Fruit fly (Drosophila melanogaster) whole organism, prepupa: ENCODE data around the gene CG12535.

ENCODE experiments used
- CG10669 ChIP-seq: fragments of 200-800 bp; sonication (Bioruptor generic); optimal IDR thresholded peaks from 3 replicates; lab custom pipeline; 2018; ENCODE audit warnings: missing biosample characterization, mild to moderate bottlenecking, missing genetic modification characterization, moderate library complexity
- CG11294 ChIP-seq: fragments of 200-800 bp; sonication (Bioruptor generic); IDR thresholded peaks from 2 replicates; pipeline ENCODE4 v1.3.6; 2022; ENCODE audit warnings: missing biosample characterization, missing genetic modification characterization
- CG11762 ChIP-seq: fragments of 200-800 bp; sonication (Bioruptor generic); optimal IDR thresholded peaks from 3 replicates; lab custom pipeline; 2016; ENCODE audit warnings: missing biosample characterization, missing genetic modification characterization; ENCODE audit not compliant: insufficient read depth
- CG11902 ChIP-seq: fragments of 200-800 bp; sonication (Bioruptor generic); optimal IDR thresholded peaks from 3 replicates; lab custom pipeline; 2016; ENCODE audit warnings: missing biosample characterization, missing genetic modification characterization
- CG15336 ChIP-seq: fragments of 200-800 bp; sonication (Bioruptor generic); IDR thresholded peaks from 2 replicates; pipeline ENCODE4 v1.3.6; 2022; ENCODE audit warnings: missing biosample characterization, missing genetic modification characterization
- CG1621 ChIP-seq: fragments of 200-800 bp; sonication (Bioruptor generic); optimal IDR thresholded peaks from 3 replicates; lab custom pipeline; 2018; ENCODE audit warnings: missing biosample characterization, mild to moderate bottlenecking, missing genetic modification characterization
- CG16779 ChIP-seq: fragments of 200-800 bp; sonication (Bioruptor generic); optimal IDR thresholded peaks from 3 replicates; lab custom pipeline; 2017; ENCODE audit warnings: missing biosample characterization, mild to moderate bottlenecking, missing genetic modification characterization
- CG32006 ChIP-seq: fragments of 200-800 bp; sonication (Bioruptor generic); optimal IDR thresholded peaks from 3 replicates; lab custom pipeline; 2017; ENCODE audit warnings: missing biosample characterization, mild to moderate bottlenecking, missing genetic modification characterization
- CG3919 ChIP-seq: fragments of 200-800 bp; sonication (Bioruptor generic); optimal IDR thresholded peaks from 3 replicates; lab custom pipeline; 2016; ENCODE audit warnings: missing biosample characterization, missing genetic modification characterization
- CG4318 ChIP-seq: fragments of 200-800 bp; sonication (Bioruptor generic); optimal IDR thresholded peaks from 3 replicates; lab custom pipeline; 2017; ENCODE audit warnings: missing biosample characterization, mild to moderate bottlenecking, missing genetic modification characterization
- CG6163 ChIP-seq: fragments of 200-800 bp; sonication (Bioruptor generic); IDR thresholded peaks from 3 replicates; pipeline ENCODE4 v1.3.6; 2022; ENCODE audit warnings: missing biosample characterization, missing genetic modification characterization
- CG6276 ChIP-seq: fragments of 200-800 bp; sonication (Bioruptor generic); optimal IDR thresholded peaks from 2 replicates; lab custom pipeline; 2017; ENCODE audit warnings: missing biosample characterization, mild to moderate bottlenecking, missing genetic modification characterization
- CG6792 ChIP-seq: fragments of 200-800 bp; sonication (Bioruptor generic); optimal IDR thresholded peaks from 3 replicates; lab custom pipeline; 2016; ENCODE audit warnings: missing biosample characterization, missing genetic modification characterization
- CG6808 ChIP-seq: fragments of 200-800 bp; sonication (Bioruptor generic); optimal IDR thresholded peaks from 3 replicates; lab custom pipeline; 2017; ENCODE audit warnings: missing biosample characterization, missing genetic modification characterization, mild to moderate bottlenecking, moderate library complexity, missing genetic modification reagents
- CG6854 ChIP-seq: fragments of 200-800 bp; sonication (Bioruptor generic); optimal IDR thresholded peaks from 2 replicates; lab custom pipeline; 2017; ENCODE audit warnings: missing biosample characterization, mild to moderate bottlenecking, missing genetic modification characterization
- CG7368 ChIP-seq: fragments of 200-800 bp; sonication (Bioruptor generic); optimal IDR thresholded peaks from 3 replicates; lab custom pipeline; 2016; ENCODE audit warnings: missing biosample characterization, missing genetic modification characterization
- CG8319 ChIP-seq: fragments of 200-800 bp; sonication (Bioruptor generic); optimal IDR thresholded peaks from 3 replicates; lab custom pipeline; 2016; ENCODE audit warnings: missing biosample characterization, missing genetic modification characterization
- CG8632 ChIP-seq: fragments of 200-800 bp; sonication (Bioruptor generic); optimal IDR thresholded peaks from 3 replicates; lab custom pipeline; 2016; ENCODE audit warnings: missing biosample characterization, missing genetic modification characterization
- CG9139 ChIP-seq: fragments of 200-800 bp; sonication (Bioruptor generic); optimal IDR thresholded peaks from 3 replicates; lab custom pipeline; 2017; ENCODE audit warnings: missing biosample characterization, mild to moderate bottlenecking, missing genetic modification characterization
- Eip75B ChIP-seq: fragments of 200-800 bp; sonication (Bioruptor generic); optimal IDR thresholded peaks from 3 replicates; lab custom pipeline; 2016; ENCODE audit warnings: missing biosample characterization, missing genetic modification characterization
- Eip93F ChIP-seq: fragments of 200-800 bp; sonication (Bioruptor generic); optimal IDR thresholded peaks from 2 replicates; lab custom pipeline; 2016; ENCODE audit warnings: missing biosample characterization, mild to moderate bottlenecking, missing genetic modification characterization
- Ets21C ChIP-seq: fragments of 200-800 bp; sonication (Bioruptor generic); optimal IDR thresholded peaks from 3 replicates; lab custom pipeline; 2016; ENCODE audit warnings: missing biosample characterization, missing genetic modification characterization
- Ets96B ChIP-seq: fragments of 200-800 bp; optimal IDR thresholded peaks from 2 replicates; lab custom pipeline; 2019; ENCODE audit warnings: missing biosample characterization, mild to moderate bottlenecking, missing genetic modification characterization, moderate library complexity
- Gug ChIP-seq: fragments of 200-800 bp; sonication (Bioruptor generic); IDR thresholded peaks from 2 replicates; pipeline ENCODE4 v1.3.6; 2022; ENCODE audit warnings: missing biosample characterization, missing genetic modification characterization
- Hr38 ChIP-seq: sonication (Bioruptor generic); optimal IDR thresholded peaks from 2 replicates; lab custom pipeline; 2016; ENCODE audit warnings: missing biosample characterization, missing genetic modification characterization
- Hr39 ChIP-seq: fragments of 200-800 bp; sonication (Bioruptor generic); optimal IDR thresholded peaks from 2 replicates; lab custom pipeline; 2016; ENCODE audit warnings: missing biosample characterization, missing genetic modification characterization
- Hr4 ChIP-seq: fragments of 200-800 bp; sonication (Bioruptor generic); optimal IDR thresholded peaks from 3 replicates; lab custom pipeline; 2016; ENCODE audit warnings: missing biosample characterization, missing genetic modification characterization
- Lpt ChIP-seq: fragments of 200-800 bp; sonication (Bioruptor generic); optimal IDR thresholded peaks from 3 replicates; lab custom pipeline; 2016; ENCODE audit warnings: missing biosample characterization, missing genetic modification characterization
- Met ChIP-seq: fragments of 200-800 bp; sonication (Bioruptor generic); optimal IDR thresholded peaks from 3 replicates; lab custom pipeline; 2016; ENCODE audit warnings: missing biosample characterization, missing genetic modification characterization
- OdsH ChIP-seq: fragments of 200-800 bp; sonication (Bioruptor generic); optimal IDR thresholded peaks from 3 replicates; lab custom pipeline; 2016; ENCODE audit warnings: missing biosample characterization, missing genetic modification characterization
- Sox102F ChIP-seq: fragments of 200-800 bp; sonication (Bioruptor generic); optimal IDR thresholded peaks from 2 replicates; lab custom pipeline; 2016; ENCODE audit warnings: missing biosample characterization, mild to moderate bottlenecking, missing genetic modification characterization
- Sox14 ChIP-seq: fragments of 200-800 bp; sonication (Bioruptor generic); optimal IDR thresholded peaks from 3 replicates; lab custom pipeline; 2016; ENCODE audit warnings: missing biosample characterization, missing genetic modification characterization
- Sox15 ChIP-seq: fragments of 200-800 bp; sonication (Bioruptor generic); optimal IDR thresholded peaks from 3 replicates; lab custom pipeline; 2016; ENCODE audit warnings: missing biosample characterization, missing genetic modification characterization
- achi ChIP-seq: fragments of 200-800 bp; sonication (Bioruptor generic); optimal IDR thresholded peaks from 3 replicates; lab custom pipeline; 2016; ENCODE audit warnings: missing biosample characterization, missing genetic modification characterization
- acj6 ChIP-seq: fragments of 200-800 bp; sonication (Bioruptor generic); optimal IDR thresholded peaks from 3 replicates; lab custom pipeline; 2016; ENCODE audit warnings: missing biosample characterization, missing genetic modification characterization
- cyc ChIP-seq: fragments of 200-800 bp; sonication (Bioruptor generic); optimal IDR thresholded peaks from 3 replicates; lab custom pipeline; 2016; ENCODE audit warnings: missing biosample characterization, missing genetic modification characterization
- dsx ChIP-seq: fragments of 200-800 bp; optimal IDR thresholded peaks from 3 replicates; lab custom pipeline; 2019; ENCODE audit warnings: missing biosample characterization, mild to moderate bottlenecking, missing genetic modification characterization, moderate library complexity; ENCODE audit not compliant: poor library complexity, severe bottlenecking
- eg ChIP-seq: fragments of 200-800 bp; sonication (Bioruptor generic); IDR thresholded peaks from 3 replicates; pipeline ENCODE4 v1.3.6; 2022; ENCODE audit warnings: missing biosample characterization, missing genetic modification characterization
- esn ChIP-seq: fragments of 200-800 bp; sonication (Bioruptor generic); optimal IDR thresholded peaks from 2 replicates; lab custom pipeline; 2016; ENCODE audit warnings: missing biosample characterization, mild to moderate bottlenecking, missing genetic modification characterization, moderate library complexity
- fd59A ChIP-seq: fragments of 200-800 bp; sonication (Bioruptor generic); optimal IDR thresholded peaks from 2 replicates; lab custom pipeline; 2017; ENCODE audit warnings: missing biosample characterization, mild to moderate bottlenecking, missing genetic modification characterization, missing genetic modification reagents
- fkh ChIP-seq: fragments of 200-800 bp; sonication (Bioruptor generic); optimal IDR thresholded peaks from 3 replicates; lab custom pipeline; 2017; ENCODE audit warnings: missing biosample characterization, mild to moderate bottlenecking, missing genetic modification characterization, moderate library complexity
- lz ChIP-seq: fragments of 200-800 bp; sonication (Bioruptor generic); optimal IDR thresholded peaks from 3 replicates; lab custom pipeline; 2016; ENCODE audit warnings: missing biosample characterization, missing genetic modification characterization
- net ChIP-seq: fragments of 200-800 bp; sonication (Bioruptor generic); optimal IDR thresholded peaks from 3 replicates; lab custom pipeline; 2016; ENCODE audit warnings: missing biosample characterization, missing genetic modification characterization
- pdm3 ChIP-seq: fragments of 200-800 bp; sonication (Bioruptor generic); optimal IDR thresholded peaks from 3 replicates; lab custom pipeline; 2016; ENCODE audit warnings: missing biosample characterization, missing genetic modification characterization
- salr ChIP-seq, 2 experiments: fragments of 200-800 bp; sonication (Bioruptor generic); optimal IDR thresholded peaks; 3 replicates each; lab custom pipeline; 2016 to 2018; ENCODE audit warnings: missing biosample characterization in 2 of 2, missing genetic modification characterization in 2 of 2, mild to moderate bottlenecking in 1 of 2
- spab ChIP-seq: fragments of 200-800 bp; sonication (Bioruptor generic); optimal IDR thresholded peaks from 2 replicates; lab custom pipeline; 2017; ENCODE audit warnings: missing biosample characterization, mild to moderate bottlenecking, missing genetic modification characterization, missing genetic modification reagents
- svp ChIP-seq: fragments of 200-800 bp; sonication (Bioruptor generic); peaks from one replicate; lab custom pipeline; 2016; ENCODE audit warnings: missing biosample characterization, missing genetic modification characterization
- topi ChIP-seq: fragments of 200-800 bp; sonication (Bioruptor generic); optimal IDR thresholded peaks from 3 replicates; lab custom pipeline; 2016; ENCODE audit warnings: missing biosample characterization, missing genetic modification characterization

The CG12535 gene

dm6 chrX:3412855-3413254 is 35.9 kb downstream of the CG12535 start (continued):
- TF ChIP-seq Ets21C (no peak), spab (GFP tag; lab: Kevin White, UChicago) (peak; percentile 34), Hr38 (GFP tag; lab: Kevin White, UChicago) (no peak), net (GFP tag; lab: Kevin White, UChicago) (no peak), CG8319 (GFP tag; lab: Kevin White, UChicago) (no peak), CG11902 (GFP tag; lab: Kevin White, UChicago) (no peak), Sox14 (GFP tag; lab: Kevin White, UChicago) (no peak), CG6808 (peak; percentile 50), Met (GFP tag; lab: Kevin White, UChicago) (no peak), Eip75B (GFP tag; lab: Kevin White, UChicago) (peak; percentile 14), Gug (no peak), Eip93F (GFP tag; lab: Kevin White, UChicago) (no peak), achi (GFP tag; lab: Kevin White, UChicago) (no peak), Sox15 (no peak), CG6163 (GFP tag; lab: Robert Waterston, UW) (peak; percentile 50; the same call in 1 of the 3 replicates), cyc (no peak), CG6276 (GFP tag; lab: Kevin White, UChicago) (no peak), Lpt (no peak), Sox102F (peak; percentile 57), salr (GFP tag; optimal IDR thresholded peaks at IDR 0.05; lab: Kevin White, UChicago) (no peak), CG16779 (tag; lab: Kevin White, UChicago) (no peak), eg (GFP tag; lab: Robert Waterston, UW) (no peak), acj6 (GFP tag; lab: Kevin White, UChicago) (no peak), CG4318 (GFP tag; lab: Kevin White, UChicago) (no peak), topi (GFP tag; lab: Kevin White, UChicago) (no peak), CG3919 (GFP tag; lab: Kevin White, UChicago) (no peak), esn (GFP tag; lab: Kevin White, UChicago) (peak; percentile 36), CG8632 (GFP tag; lab: Kevin White, UChicago) (no peak)

- peak; percentile 70 for TF ChIP-seq CG8319 (GFP tag; lab: Kevin White, UChicago)
- peak; percentile 66 for TF ChIP-seq acj6 (GFP tag; lab: Kevin White, UChicago)
- peak; percentile 10 for TF ChIP-seq dsx
- TF ChIP-seq fd59A (GFP tag; lab: Kevin White, UChicago) = peak; percentile 34
- peak; percentile 30 for TF ChIP-seq CG6854 (GFP tag; lab: Kevin White, UChicago)
- TF ChIP-seq Eip75B (GFP tag; lab: Kevin White, UChicago) = peak; percentile 68
- TF ChIP-seq CG9139 (GFP tag; lab: Kevin White, UChicago) = peak; percentile 17
- TF ChIP-seq fkh (GFP tag; lab: Kevin White, UChicago) = no peak
- TF ChIP-seq cyc = peak; percentile 85
- TF ChIP-seq svp (GFP tag; lab: Kevin White, UChicago) = peak; percentile 94
- TF ChIP-seq CG16779 (tag; lab: Kevin White, UChicago) = peak; percentile 20
- TF ChIP-seq lz (GFP tag; lab: Kevin White, UChicago) = peak; percentile 85
- peak; percentile 75 for TF ChIP-seq CG3919 (GFP tag; lab: Kevin White, UChicago)
- TF ChIP-seq Hr4 = no peak
- peak; percentile 39 for TF ChIP-seq CG11762 (GFP tag; lab: Kevin White, UChicago)
- peak; percentile 57 for TF ChIP-seq achi (GFP tag; lab: Kevin White, UChicago)
- TF ChIP-seq OdsH (GFP tag; lab: Kevin White, UChicago) = peak; percentile 68
- TF ChIP-seq Ets96B = peak; percentile 56
- peak; percentile 55 for TF ChIP-seq CG10669
- TF ChIP-seq CG6808 = no peak
- TF ChIP-seq CG6276 (GFP tag; lab: Kevin White, UChicago) = no peak
- TF ChIP-seq CG4318 (GFP tag; lab: Kevin White, UChicago) = no peak
- TF ChIP-seq Gug = no peak
- TF ChIP-seq eg (GFP tag; lab: Robert Waterston, UW) = no peak
- TF ChIP-seq CG6163 (GFP tag; lab: Robert Waterston, UW) = 0 out of 3 replicates have a peak, but pooled peaks have one; percentile 36
- TF ChIP-seq CG11294 (GFP tag; lab: Robert Waterston, UW) = no peak
- peak; percentile 86 for TF ChIP-seq Hr39 (GFP tag; lab: Kevin White, UChicago)
- TF ChIP-seq CG1621 (tag; lab: Kevin White, UChicago) = peak; percentile 32
- TF ChIP-seq net (GFP tag; lab: Kevin White, UChicago) = peak; percentile 48
- peak; percentile 65 for TF ChIP-seq CG7368 (GFP tag; lab: Kevin White, UChicago)
- TF ChIP-seq CG6792 = peak; percentile 84
- peak; percentile 85 for TF ChIP-seq esn (GFP tag; lab: Kevin White, UChicago)
- no peak for TF ChIP-seq CG32006 (GFP tag; lab: Kevin White, UChicago)
- peak; percentile 80 for TF ChIP-seq pdm3
- no peak for TF ChIP-seq Hr38 (GFP tag; lab: Kevin White, UChicago)
- no peak for TF ChIP-seq CG15336 (GFP tag; lab: Robert Waterston, UW)
Measured at dm6 chrX:3411812-3412211, 36.9 kb downstream of the CG12535 start.
